Worm (Caenorhabditis elegans) whole organism, L4 larva: Measurements from ENCODE around the gene F38E11.6.

Experiments used
- R02D3.7 ChIP-seq: fragments of 150-350 bp; sonication (generic microtip); optimal IDR thresholded peaks from 3 replicates; lab custom pipeline; 2014; ENCODE audit warnings: missing biosample characterization, missing genetic modification characterization
- daf-19 ChIP-seq: fragments of 200-800 bp; sonication (Bioruptor generic); conservative IDR thresholded peaks from 2 replicates; pipeline ENCODE4 v1.3.6; 2022; ENCODE audit warnings: missing genetic modification characterization, missing compliant biosample characterization
- egl-27 ChIP-seq: sonication (generic microtip); optimal IDR thresholded peaks from 3 replicates; lab custom pipeline; 2017; ENCODE audit warnings: missing biosample characterization, missing genetic modification reagents, missing genetic modification characterization
- egl-43 ChIP-seq: fragments of 200-800 bp; sonication (Bioruptor generic); IDR thresholded peaks from 2 replicates; pipeline ENCODE4 v1.3.6; 2022; ENCODE audit warnings: missing genetic modification reagents, missing genetic modification characterization, missing compliant biosample characterization
- hlh-30 ChIP-seq: sonication (generic microtip); optimal IDR thresholded peaks from 2 replicates; lab custom pipeline; 2017; ENCODE audit warnings: antibody characterized with exemption, mild to moderate bottlenecking, missing genetic modification characterization, missing compliant biosample characterization; ENCODE audit not compliant: insufficient read depth
- mep-1 ChIP-seq: fragments of 150-350 bp; sonication (generic microtip); optimal IDR thresholded peaks from 3 replicates; lab custom pipeline; 2014; ENCODE audit warnings: missing biosample characterization, missing genetic modification characterization
- nhr-10 ChIP-seq: fragments of 150-350 bp; optimal IDR thresholded peaks from 2 replicates; lab custom pipeline; 2014; ENCODE audit warnings: missing biosample characterization, missing genetic modification characterization
- nhr-11 ChIP-seq: fragments of 150-350 bp; optimal IDR thresholded peaks from 2 replicates; lab custom pipeline; 2014; ENCODE audit warnings: missing biosample characterization, missing genetic modification characterization
- nhr-237 ChIP-seq: sonication (generic microtip); optimal IDR thresholded peaks from 2 replicates; lab custom pipeline; 2017; ENCODE audit warnings: missing biosample characterization, missing genetic modification characterization
- nhr-48 ChIP-seq: sonication (generic microtip); optimal IDR thresholded peaks from 2 replicates; lab custom pipeline; 2016; ENCODE audit warnings: mild to moderate bottlenecking, missing genetic modification characterization, missing compliant biosample characterization
- ztf-11 ChIP-seq: fragments of 150-350 bp; optimal IDR thresholded peaks from 2 replicates; lab custom pipeline; 2014; ENCODE audit warnings: missing biosample characterization, missing genetic modification characterization

DNA sequence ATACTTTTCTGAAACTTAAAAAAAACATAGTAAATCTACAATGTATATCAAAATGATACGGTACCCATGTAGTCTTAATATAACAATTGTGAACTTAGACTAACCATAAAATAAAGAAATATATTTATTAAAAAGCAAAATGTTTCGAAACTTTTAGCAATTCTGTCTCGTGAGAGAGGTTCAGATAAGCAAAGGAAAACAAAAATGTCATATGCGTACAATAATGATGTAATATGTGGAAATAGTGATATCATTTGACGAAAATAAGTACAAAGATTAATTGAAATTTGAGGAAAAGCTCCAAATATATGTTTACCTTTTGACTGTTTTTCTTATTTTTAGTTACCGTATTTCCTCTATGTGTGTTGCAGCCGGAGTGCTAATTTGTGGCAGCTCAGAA, 46.8 kb upstream of the F38E11.6 start:
- TF ChIP-seq nhr-11 (tag; lab: Kevin White, UChicago) (no peak), mep-1 (tag; lab: Kevin White, UChicago) (peak; percentile 3), nhr-10 (tag; lab: Kevin White, UChicago) (no peak), nhr-48 (tag; lab: Kevin White, UChicago) (no peak), hlh-30 (tag; lab: Kevin White, UChicago) (peak; percentile 10), ztf-11 (tag; lab: Kevin White, UChicago) (no peak), daf-19 (GFP tag; lab: Robert Waterston, UW) (no peak), egl-43 (GFP tag; lab: Robert Waterston, UW) (no peak), egl-27 (no peak), R02D3.7 (no peak), nhr-237 (no peak)
